Worm (Caenorhabditis elegans) whole organism, young adult: ENCODE measurements around the gene C52B9.10.

Source experiments
- C06A6.2 ChIP-seq: fragments of 200-800 bp; sonication (Bioruptor generic); conservative IDR thresholded peaks from 2 replicates; pipeline ENCODE4 v1.3.6; 2022; ENCODE audit warnings: missing genetic modification characterization, missing compliant biosample characterization
- D2030.7 ChIP-seq: fragments of 200-800 bp; sonication (Bioruptor generic); IDR thresholded peaks from 2 replicates; pipeline ENCODE4 v1.3.6; 2022; ENCODE audit warnings: missing genetic modification reagents, missing genetic modification characterization, missing compliant biosample characterization
- F37B4.10 ChIP-seq: fragments of 200-800 bp; sonication (Bioruptor generic); IDR thresholded peaks from 2 replicates; pipeline ENCODE4 v1.3.6; 2022; ENCODE audit warnings: missing genetic modification characterization, missing compliant biosample characterization
- F57C9.4 ChIP-seq: sonication (generic microtip); optimal IDR thresholded peaks from 2 replicates; lab custom pipeline; 2017; ENCODE audit warnings: mild to moderate bottlenecking, missing genetic modification characterization, missing compliant biosample characterization
- T26A5.8 ChIP-seq: sonication (generic microtip); optimal IDR thresholded peaks from 2 replicates; lab custom pipeline; 2016; ENCODE audit warnings: missing genetic modification characterization, missing compliant biosample characterization
- ama-1 ChIP-seq, 3 experiments: fragments of 150-350 bp in 1 of 3; sonication (generic microtip) in 2 of 3; optimal IDR thresholded peaks; 2 replicates each; lab custom pipeline; 2014 to 2018; ENCODE audit warnings: missing biosample characterization in 2 of 3, missing genetic modification characterization in 2 of 3, missing genetic modification reagents in 2 of 3
- aptf-2 ChIP-seq: fragments of 200-800 bp; sonication (Bioruptor generic); conservative IDR thresholded peaks from 2 replicates; pipeline ENCODE4 v1.3.6; 2022; ENCODE audit warnings: missing genetic modification reagents, missing genetic modification characterization, missing compliant biosample characterization
- attf-3 ChIP-seq: fragments of 200-800 bp; sonication (Bioruptor generic); conservative IDR thresholded peaks from 2 replicates; pipeline ENCODE4 v1.3.6; 2022; ENCODE audit warnings: missing genetic modification reagents, missing genetic modification characterization, missing compliant biosample characterization
- attf-5 ChIP-seq: fragments of 200-800 bp; sonication (Bioruptor generic); optimal IDR thresholded peaks from 2 replicates; lab custom pipeline; 2018; ENCODE audit warnings: mild to moderate bottlenecking, missing genetic modification characterization, missing compliant biosample characterization
- bed-1 ChIP-seq: fragments of 200-800 bp; sonication (Bioruptor generic); IDR thresholded peaks from 2 replicates; pipeline ENCODE4 v1.3.6; 2022; ENCODE audit warnings: missing genetic modification reagents, missing genetic modification characterization, missing compliant biosample characterization
- ceh-100 ChIP-seq: fragments of 200-800 bp; sonication (Bioruptor generic); IDR thresholded peaks from 2 replicates; pipeline ENCODE4 v1.3.6; 2022; ENCODE audit warnings: missing genetic modification reagents, missing genetic modification characterization, missing compliant biosample characterization
- ceh-27 ChIP-seq: fragments of 200-800 bp; sonication (Bioruptor generic); optimal IDR thresholded peaks from 2 replicates; lab custom pipeline; 2018; ENCODE audit warnings: mild to moderate bottlenecking, missing genetic modification characterization, moderate library complexity, missing compliant biosample characterization
- ceh-58 ChIP-seq: fragments of 200-800 bp; sonication (Bioruptor generic); IDR thresholded peaks from 2 replicates; pipeline ENCODE4 v1.3.6; 2022; ENCODE audit warnings: missing genetic modification characterization, missing compliant biosample characterization
- ceh-91 ChIP-seq: fragments of 200-800 bp; sonication (Bioruptor generic); IDR thresholded peaks from 2 replicates; pipeline ENCODE4 v1.3.6; 2022; ENCODE audit warnings: missing genetic modification reagents, missing genetic modification characterization, missing compliant biosample characterization
- dox-1 ChIP-seq: fragments of 200-800 bp; sonication (Bioruptor generic); IDR thresholded peaks from 2 replicates; pipeline ENCODE4 v1.3.6; 2022; ENCODE audit warnings: missing genetic modification reagents, missing genetic modification characterization, missing compliant biosample characterization
- dpl-1 ChIP-seq: fragments of 150-350 bp; optimal IDR thresholded peaks from 2 replicates; lab custom pipeline; 2014; ENCODE audit warnings: missing biosample characterization, missing genetic modification reagents, missing genetic modification characterization
- egrh-3 ChIP-seq: fragments of 200-800 bp; sonication (Bioruptor generic); IDR thresholded peaks from 2 replicates; pipeline ENCODE4 v1.3.6; 2022; ENCODE audit warnings: missing genetic modification reagents, missing genetic modification characterization, missing compliant biosample characterization
- him-1 ChIP-seq: sonication (generic microtip); optimal IDR thresholded peaks from 2 replicates; lab custom pipeline; 2016; ENCODE audit warnings: missing genotype, missing genetic modification reagents, missing genetic modification characterization, missing compliant biosample characterization
- lin-26 ChIP-seq: fragments of 200-800 bp; sonication (Bioruptor generic); IDR thresholded peaks from 2 replicates; pipeline ENCODE4 v1.3.6; 2022; ENCODE audit warnings: missing genetic modification reagents, missing genetic modification characterization, missing compliant biosample characterization
- lin-40 ChIP-seq: sonication (generic microtip); optimal IDR thresholded peaks from 2 replicates; lab custom pipeline; 2016; ENCODE audit warnings: missing genetic modification characterization, mild to moderate bottlenecking, missing compliant biosample characterization, missing genotype, missing genetic modification reagents
- madf-10 ChIP-seq: sonication (generic microtip); optimal IDR thresholded peaks from 2 replicates; lab custom pipeline; 2016; ENCODE audit warnings: mild to moderate bottlenecking, missing genetic modification characterization, missing compliant biosample characterization
- mcd-1 ChIP-seq: fragments of 200-800 bp; sonication (Bioruptor generic); IDR thresholded peaks from 2 replicates; pipeline ENCODE4 v1.3.6; 2022; ENCODE audit warnings: missing genetic modification reagents, missing genetic modification characterization, missing compliant biosample characterization
- mes-4 ChIP-seq: sonication (generic microtip); optimal IDR thresholded peaks from 2 replicates; lab custom pipeline; 2016; ENCODE audit warnings: missing genotype, missing genetic modification characterization, missing compliant biosample characterization
- nhr-27 ChIP-seq: fragments of 200-800 bp; sonication (Bioruptor generic); optimal IDR thresholded peaks from 2 replicates; lab custom pipeline; 2018; ENCODE audit warnings: mild to moderate bottlenecking, missing genetic modification characterization, moderate library complexity, missing compliant biosample characterization
- nhr-80 ChIP-seq: sonication (generic microtip); optimal IDR thresholded peaks from 2 replicates; lab custom pipeline; 2016; ENCODE audit warnings: missing genetic modification characterization, missing compliant biosample characterization
- pha-4 ChIP-seq: fragments of 150-350 bp; sonication (generic microtip); optimal IDR thresholded peaks from 2 replicates; lab custom pipeline; 2014; ENCODE audit warnings: missing biosample characterization, missing genetic modification reagents, missing genetic modification characterization
- rcor-1 ChIP-seq: fragments of 200-800 bp; sonication (Bioruptor generic); IDR thresholded peaks from 2 replicates; pipeline ENCODE4 v1.3.6; 2022; ENCODE audit warnings: missing genetic modification reagents, missing genetic modification characterization, missing compliant biosample characterization
- sdz-38 ChIP-seq: sonication (generic microtip); optimal IDR thresholded peaks from 2 replicates; lab custom pipeline; 2016; ENCODE audit warnings: missing genotype, missing genetic modification characterization, missing compliant biosample characterization
- sea-2 ChIP-seq: fragments of 200-800 bp; sonication (Bioruptor generic); IDR thresholded peaks from 2 replicates; pipeline ENCODE4 v1.3.6; 2022; ENCODE audit warnings: missing genetic modification characterization, missing compliant biosample characterization
- snpc-1.3 ChIP-seq: sonication (generic microtip); optimal IDR thresholded peaks from 2 replicates; lab custom pipeline; 2017; ENCODE audit warnings: missing genetic modification characterization, mild to moderate bottlenecking, missing compliant biosample characterization, antibody characterized with exemption, moderate library complexity, missing genotype, missing genetic modification reagents; ENCODE audit not compliant: insufficient read depth
- snpc-3.4 ChIP-seq: sonication (generic microtip); optimal IDR thresholded peaks from 2 replicates; lab custom pipeline; 2017; ENCODE audit warnings: missing genetic modification characterization, mild to moderate bottlenecking, missing compliant biosample characterization, antibody characterized with exemption, moderate library complexity, missing genotype, missing genetic modification reagents
- somi-1 ChIP-seq: fragments of 200-800 bp; sonication (Bioruptor generic); optimal IDR thresholded peaks from 2 replicates; lab custom pipeline; 2018; ENCODE audit warnings: mild to moderate bottlenecking, missing genetic modification characterization, missing compliant biosample characterization
- tbx-9 ChIP-seq: sonication (generic microtip); optimal IDR thresholded peaks from 2 replicates; lab custom pipeline; 2016; ENCODE audit warnings: borderline replicate concordance, missing genetic modification characterization, inconsistent platforms, missing compliant biosample characterization
- unc-130 ChIP-seq: sonication (generic microtip); optimal IDR thresholded peaks from 2 replicates; lab custom pipeline; 2016; ENCODE audit warnings: missing genetic modification reagents, missing genetic modification characterization, missing compliant biosample characterization

Gene C52B9.10

ce11 chrX:4317095-4317494, 43.4 kb downstream of the C52B9.10 start:
- TF ChIP-seq somi-1 (GFP tag; lab: Kevin White, UChicago) = no peak
- no peak for TF ChIP-seq ceh-100 (GFP tag; lab: Robert Waterston, UW)
- no peak for TF ChIP-seq rcor-1 (GFP tag; lab: Robert Waterston, UW)
- TF ChIP-seq nhr-27 (tag; lab: Kevin White, UChicago) = no peak
- TF ChIP-seq egrh-3 (GFP tag; lab: Robert Waterston, UW) = no peak
- TF ChIP-seq ceh-58 (GFP tag; lab: Robert Waterston, UW) = no peak
- TF ChIP-seq bed-1 (GFP tag; lab: Robert Waterston, UW) = no peak
- no peak for TF ChIP-seq dpl-1 (GFP tag; lab: Kevin White, UChicago)
- no peak for TF ChIP-seq attf-5 (GFP tag; lab: Kevin White, UChicago)
- no peak for TF ChIP-seq C06A6.2 (GFP tag; lab: Robert Waterston, UW)
- TF ChIP-seq sea-2 (GFP tag; lab: Robert Waterston, UW) = no peak
- TF ChIP-seq ceh-91 (GFP tag; lab: Robert Waterston, UW) = no peak
- TF ChIP-seq T26A5.8 (tag; lab: Kevin White, UChicago) = no peak
- no peak for TF ChIP-seq ceh-27 (GFP tag; lab: Kevin White, UChicago)
- TF ChIP-seq attf-3 (GFP tag; lab: Robert Waterston, UW) = no peak
- no peak for TF ChIP-seq him-1 (tag; lab: Kevin White, UChicago)
- no peak for TF ChIP-seq D2030.7 (GFP tag; lab: Robert Waterston, UW)
- no peak for TF ChIP-seq F37B4.10 (GFP tag; lab: Robert Waterston, UW)
- TF ChIP-seq lin-26 = no peak

ce11 chrX:4320563-4320962, 46.8 kb downstream of the C52B9.10 start, which contains the start of gene dop-6:
dop-6 (plus strand) TSS chrX:4320863.
- TF ChIP-seq tbx-9 (tag; lab: Kevin White, UChicago) = no peak
- no peak for TF ChIP-seq madf-10 (tag; lab: Kevin White, UChicago)
- no peak for TF ChIP-seq mes-4 (tag; lab: Kevin White, UChicago)
- no peak for TF ChIP-seq snpc-3.4
- no peak for TF ChIP-seq nhr-80 (tag; lab: Kevin White, UChicago)
- TF ChIP-seq attf-5 (GFP tag; lab: Kevin White, UChicago) = no peak
- TF ChIP-seq snpc-1.3 (tag; lab: Kevin White, UChicago) = no peak
- TF ChIP-seq aptf-2 (GFP tag; lab: Robert Waterston, UW) = no peak
- no peak for TF ChIP-seq unc-130
- TF ChIP-seq pha-4 (tag; lab: Kevin White, UChicago) = no peak
- TF ChIP-seq C06A6.2 (GFP tag; lab: Robert Waterston, UW) = no peak
- TF ChIP-seq sdz-38 (tag; lab: Kevin White, UChicago) = no peak
- no peak for TF ChIP-seq lin-40 (tag; lab: Kevin White, UChicago)
- no peak for TF ChIP-seq dox-1
- no peak for TF ChIP-seq F57C9.4 (tag; lab: Kevin White, UChicago)
- TF ChIP-seq ama-1 (optimal IDR thresholded peaks at IDR 0.05; lab: Kevin White, UChicago) = no peak
- no peak for TF ChIP-seq ama-1 (GFP tag; optimal IDR thresholded peaks at IDR 0.05; lab: Kevin White, UChicago)

- TF ChIP-seq mcd-1 (GFP tag; lab: Robert Waterston, UW) = no peak
These were observed 49.2 kb downstream of the C52B9.10 start for ce11 chrX:4322847-4323455.
